Worm (Caenorhabditis elegans): ENCODE measurements around the gene C26E1.2.

DNA sequence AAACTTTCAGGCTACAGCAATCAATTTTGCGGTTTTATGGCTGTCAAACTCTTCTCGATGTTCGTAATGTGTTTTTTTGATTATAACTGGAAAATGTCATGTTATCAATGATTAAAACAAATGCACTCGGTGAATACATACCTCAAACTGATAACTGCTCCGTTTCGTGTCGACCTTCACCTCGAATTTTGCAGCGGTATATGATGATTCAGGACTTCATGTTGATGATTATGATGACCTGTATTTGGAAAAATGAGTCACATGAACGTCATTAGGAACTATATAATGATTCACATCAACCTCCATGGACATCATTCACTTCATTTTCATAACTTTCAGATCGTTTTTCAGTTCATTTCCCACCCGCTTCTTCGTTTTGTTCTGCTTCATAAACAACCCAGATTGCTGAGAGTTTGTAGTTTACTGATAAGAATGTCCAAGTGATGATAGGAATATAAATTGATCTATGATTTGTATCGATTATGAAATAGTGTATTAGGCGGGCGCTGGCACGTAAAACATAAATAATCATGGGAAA is 42.1 kb upstream of the C26E1.2 start:
- TF ChIP-seq Y53G8AR.9 (GFP tag; conservative IDR thresholded peaks at IDR 0.05) (no peak), xnd-1 (tag; optimal IDR thresholded peaks at IDR 0.05) (no peak), lin-40 (tag; optimal IDR thresholded peaks at IDR 0.05) (no peak), dpff-1 (tag; optimal IDR thresholded peaks at IDR 0.05) (no peak), ztf-28 (GFP tag; IDR thresholded peaks at IDR 0.05) (no peak), nfya-1 (tag; optimal IDR thresholded peaks at IDR 0.05; ENCODE audit: borderline replicate concordance, insufficient read depth) (no peak), B0035.1 (tag; optimal IDR thresholded peaks at IDR 0.05) (no peak), repo-1 (tag; optimal IDR thresholded peaks at IDR 0.05) (no peak), K11D2.4 (GFP tag; IDR thresholded peaks at IDR 0.05) (no peak), ztf-22 (GFP tag; optimal IDR thresholded peaks at IDR 0.05) (peak; percentile 51), him-1 (tag; optimal IDR thresholded peaks at IDR 0.05) (no peak), snpc-4 (GFP tag; optimal IDR thresholded peaks at IDR 0.05) (no peak), snpc-4 (tag; optimal IDR thresholded peaks at IDR 0.05) (no peak), efl-1 (GFP tag; optimal IDR thresholded peaks at IDR 0.05) (no peak), D2030.7 (GFP tag; IDR thresholded peaks at IDR 0.05) (no peak)
